Worm (Caenorhabditis elegans): ENCODE data around the gene ykt-6.
A peak's percentile ranks its signal among the peaks of the same experiment; 100 is the strongest.

The ykt-6 gene

ce11 chrIII:7278491-7278890 is 8.9 kb downstream of the ykt-6 start (continued):
- TF ChIP-seq unc-30 (tag; optimal IDR thresholded peaks at IDR 0.05) (no peak), nhr-71 (tag; optimal IDR thresholded peaks at IDR 0.05) (peak; percentile 73), tbx-2 (tag; optimal IDR thresholded peaks at IDR 0.05) (peak; percentile 2), unc-130 (tag; optimal IDR thresholded peaks at IDR 0.05) (no peak), unc-98 (GFP tag; IDR thresholded peaks at IDR 0.05) (no peak), ztf-4 (tag; optimal IDR thresholded peaks at IDR 0.05) (no peak)

DNA sequence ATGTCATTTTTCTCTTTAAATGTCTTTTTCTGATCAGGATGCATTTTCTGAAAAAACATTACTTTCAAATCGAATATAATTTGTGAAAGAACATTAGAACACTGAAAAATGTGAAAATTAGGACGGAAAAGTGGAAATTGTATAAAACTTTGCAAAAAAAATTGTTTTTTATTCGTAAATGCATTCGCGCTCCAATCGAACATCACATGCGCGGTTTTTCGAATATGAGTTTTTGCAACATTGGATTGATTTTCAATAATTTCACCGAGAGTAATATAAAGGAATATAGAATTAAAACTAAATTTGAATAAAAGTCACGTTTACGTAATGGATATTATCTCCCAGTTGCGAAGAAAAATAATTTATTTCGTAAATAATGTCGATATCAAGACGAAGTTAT is 10.2 kb downstream of the ykt-6 start, which contains the start of the genes spot-1 and B0361.11:
Gene spot-1, minus strand, starts transcription at position 47 of the 400 bp plus-strand sequence.
Gene B0361.11, plus strand, starts transcription at position 372 of the 400 bp plus-strand sequence.
- TF ChIP-seq egl-13 (tag; optimal IDR thresholded peaks at IDR 0.05) (peak; percentile 22), elt-2 (tag; optimal IDR thresholded peaks at IDR 0.05) (peak; percentile 19), zip-4 (GFP tag; optimal IDR thresholded peaks at IDR 0.05) (no peak), irx-1 (tag; optimal IDR thresholded peaks at IDR 0.05) (peak; percentile 39), elt-3 (tag; optimal IDR thresholded peaks at IDR 0.05) (peak in 2 of 6 experiments; percentile 31 to 50), lin-13 (GFP tag; optimal IDR thresholded peaks at IDR 0.05) (peak; percentile 53), snpc-4 (tag; optimal IDR thresholded peaks at IDR 0.05) (peak; percentile 72), mef-2 (tag; optimal IDR thresholded peaks at IDR 0.05) (no peak), unc-130 (tag; optimal IDR thresholded peaks at IDR 0.05) (peak; percentile 67), sup-37 (GFP tag; optimal IDR thresholded peaks at IDR 0.05) (no peak), blmp-1 (tag; optimal IDR thresholded peaks at IDR 0.05) (peak; percentile 55), unc-30 (tag; optimal IDR thresholded peaks at IDR 0.05) (no peak), nhr-20 (tag; optimal IDR thresholded peaks at IDR 0.05) (peak; percentile 70), mab-9 (GFP tag; IDR thresholded peaks at IDR 0.05) (no peak), snu-23 (GFP tag; optimal IDR thresholded peaks at IDR 0.05) (peak; percentile 81), Y116A8C.19 (tag; optimal IDR thresholded peaks at IDR 0.05; ENCODE audit: borderline replicate concordance) (no peak), nhr-85 (tag) (peak; percentile 83), swsn-7 (tag; optimal IDR thresholded peaks at IDR 0.05) (peak; percentile 57), lin-35 (GFP tag; optimal IDR thresholded peaks at IDR 0.05) (peak; percentile 96 to 99), sptf-1 (tag; optimal IDR thresholded peaks at IDR 0.05) (no peak), zag-1 (tag; optimal IDR thresholded peaks at IDR 0.05) (no peak), F16B12.6 (tag; optimal IDR thresholded peaks at IDR 0.05) (peak; percentile 34), nhr-12 (tag; optimal IDR thresholded peaks at IDR 0.05) (no peak), tbx-2 (tag; optimal IDR thresholded peaks at IDR 0.05) (peak; percentile 69), jun-1 (tag; optimal IDR thresholded peaks at IDR 0.05) (peak; percentile 32), lin-15B (tag; optimal IDR thresholded peaks at IDR 0.05) (peak; percentile 53), C34B4.2 (tag; optimal IDR thresholded peaks at IDR 0.05) (no peak), lir-3 (tag; optimal IDR thresholded peaks at IDR 0.05; ENCODE audit: poor library complexity) (peak; percentile 41), isw-1 (GFP tag; IDR thresholded peaks at IDR 0.05) (peak; percentile 58), ceh-63 (GFP tag; optimal IDR thresholded peaks at IDR 0.05) (no peak), ceh-88 (GFP tag; IDR thresholded peaks at IDR 0.05) (no peak), dpl-1 (GFP tag; optimal IDR thresholded peaks at IDR 0.05) (peak; percentile 93 to 97 (median 97)), C04F5.9 (tag; optimal IDR thresholded peaks at IDR 0.05) (peak; percentile 31), fkh-4 (tag; optimal IDR thresholded peaks at IDR 0.05; ENCODE audit: borderline replicate concordance) (no peak), xbp-1 (tag; optimal IDR thresholded peaks at IDR 0.05) (peak; percentile 68), aha-1 (tag; optimal IDR thresholded peaks at IDR 0.05) (no peak), nhr-47 (tag; optimal IDR thresholded peaks at IDR 0.05) (peak; percentile 77), grh-1 (GFP tag; IDR thresholded peaks at IDR 0.05) (peak; percentile 43), lin-39 (tag; optimal IDR thresholded peaks at IDR 0.05) (peak; percentile 27), unc-86 (tag; optimal IDR thresholded peaks at IDR 0.05) (peak; percentile 31), efl-1 (optimal IDR thresholded peaks at IDR 0.05) (peak; percentile 79 to 97), efl-1 (GFP tag; optimal IDR thresholded peaks at IDR 0.05 in 1 of 2) (peak; percentile 97 to 100), lsy-2 (tag; optimal IDR thresholded peaks at IDR 0.05) (peak; percentile 78 to 89), dsc-1 (tag; optimal IDR thresholded peaks at IDR 0.05) (peak; percentile 67), mdl-1 (tag; optimal IDR thresholded peaks at IDR 0.05) (peak in 1 of 2 experiments; percentile 11), mep-1 (tag; optimal IDR thresholded peaks at IDR 0.05) (peak; percentile 55), egl-27 (tag; optimal IDR thresholded peaks at IDR 0.05) (no peak), nhr-28 (tag; optimal IDR thresholded peaks at IDR 0.05) (no peak), fkh-10 (GFP tag; optimal IDR thresholded peaks at IDR 0.05) (no peak)

Measured in whole organism, L1 larva.